Worm (Caenorhabditis elegans) whole organism, L3 larva: ENCODE measurements around the gene abu-12.

Experiments
- aly-2 ChIP-seq: fragments of 150-350 bp; optimal IDR thresholded peaks from 2 replicates; lab custom pipeline; 2014; ENCODE audit warnings: missing biosample characterization, missing genetic modification characterization
- ceh-16 ChIP-seq: sonication (generic microtip); optimal IDR thresholded peaks from 2 replicates; lab custom pipeline; 2017; ENCODE audit warnings: missing biosample characterization, missing genetic modification characterization
- elt-1 ChIP-seq: fragments of 150-350 bp; optimal IDR thresholded peaks from 2 replicates; lab custom pipeline; 2014; ENCODE audit warnings: missing biosample characterization, missing genetic modification characterization
- fkh-10 ChIP-seq: sonication (generic microtip); optimal IDR thresholded peaks from 2 replicates; lab custom pipeline; 2017; ENCODE audit warnings: missing biosample characterization, missing genetic modification reagents, missing genetic modification characterization
- fos-1 ChIP-seq: fragments of 150-350 bp; optimal IDR thresholded peaks from 2 replicates; lab custom pipeline; 2014; ENCODE audit warnings: missing biosample characterization, missing genetic modification characterization
- jun-1 ChIP-seq: fragments of 150-350 bp; optimal IDR thresholded peaks from 2 replicates; lab custom pipeline; 2014; ENCODE audit warnings: missing biosample characterization, missing genetic modification reagents, missing genetic modification characterization
- lin-39 ChIP-seq: fragments of 150-350 bp; optimal IDR thresholded peaks from 2 replicates; lab custom pipeline; 2018; ENCODE audit warnings: missing biosample characterization, missing genetic modification reagents, missing genetic modification characterization
- zag-1 ChIP-seq: fragments of 150-350 bp; optimal IDR thresholded peaks from 2 replicates; lab custom pipeline; 2014; ENCODE audit warnings: missing biosample characterization, missing genetic modification characterization

DNA sequence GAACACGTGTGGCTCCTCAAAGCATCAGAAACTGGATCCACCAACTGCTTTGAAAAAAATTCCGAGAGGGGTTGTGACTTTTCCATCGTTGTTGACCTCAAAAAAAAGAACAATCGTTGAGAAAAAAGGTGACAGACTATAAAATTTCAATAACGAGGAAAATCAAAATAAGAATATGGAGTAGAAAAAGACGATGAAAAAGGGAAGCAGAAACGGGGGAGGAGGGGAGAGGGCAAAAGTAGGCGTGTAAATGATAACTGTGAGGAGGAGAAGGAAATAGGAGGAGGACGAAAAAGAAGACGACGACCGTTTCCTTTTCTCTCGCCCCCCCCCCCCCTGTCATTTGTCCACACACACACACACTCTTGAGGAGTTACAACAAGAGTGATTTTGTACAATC, 49.4 kb upstream of the abu-12 start, which contains the start of gene B0310.2:
- TF ChIP-seq ceh-16 (tag; lab: Kevin White, UChicago), result no peak
- TF ChIP-seq jun-1 (tag; lab: Kevin White, UChicago), result no peak
- TF ChIP-seq fos-1, result no peak
- no peak for TF ChIP-seq fkh-10 (GFP tag; lab: Kevin White, UChicago)
- no peak for TF ChIP-seq elt-1 (tag; lab: Kevin White, UChicago)
- no peak for TF ChIP-seq aly-2 (tag; lab: Kevin White, UChicago)
- TF ChIP-seq zag-1, result no peak
- TF ChIP-seq lin-39 (tag; lab: Kevin White, UChicago), result no peak
